Fruit fly (Drosophila melanogaster): Measurements from ENCODE around the gene sov.

Gene sov

DNA sequence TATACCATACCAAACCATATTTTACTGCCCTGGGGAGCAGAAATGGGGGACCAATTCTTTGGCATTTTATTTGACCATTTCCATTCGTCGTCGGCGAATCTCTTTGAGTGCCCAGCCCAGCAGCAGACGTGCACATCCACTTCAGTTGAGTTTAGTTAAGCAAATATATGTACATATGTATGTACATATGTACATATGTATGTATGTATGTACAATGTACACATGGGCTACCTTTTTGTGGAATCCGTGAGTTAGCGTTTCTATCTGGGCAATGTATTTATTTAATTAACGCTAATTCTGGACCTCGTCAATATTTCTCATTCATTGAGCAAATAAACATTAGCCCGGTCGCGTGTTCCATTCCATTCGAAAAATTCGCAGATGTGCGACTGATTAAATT, 36.2 kb upstream of the sov start (continued):
- TF ChIP-seq dm (GFP tag; optimal IDR thresholded peaks at IDR 0.05) (no peak), prd (optimal IDR thresholded peaks at IDR 0.05) (no peak), prd (GFP tag; IDR thresholded peaks at IDR 0.05) (no peak; the same call in 2 of the 3 replicates), cato (GFP tag; optimal IDR thresholded peaks at IDR 0.05; ENCODE audit: borderline replicate concordance) (no peak), CG13296 (GFP tag; optimal IDR thresholded peaks at IDR 0.05) (peak; percentile 35), Six4 (GFP tag; optimal IDR thresholded peaks at IDR 0.05) (no peak), CG10543 (GFP tag; optimal IDR thresholded peaks at IDR 0.05) (peak; percentile 45), Fer2 (tag; optimal IDR thresholded peaks at IDR 0.05) (no peak), gsb (GFP tag; IDR thresholded peaks at IDR 0.05) (no peak), Mad (GFP tag; optimal IDR thresholded peaks at IDR 0.05) (no peak), CG9609 (GFP tag; optimal IDR thresholded peaks at IDR 0.05) (no peak), fd64A (GFP tag; optimal IDR thresholded peaks at IDR 0.05) (peak; percentile 27), CG32772 (GFP tag; IDR thresholded peaks at IDR 0.05) (no peak), CG1647 (GFP tag; optimal IDR thresholded peaks at IDR 0.05) (no peak), tup (GFP tag; optimal IDR thresholded peaks at IDR 0.05) (no peak), Ptx1 (GFP tag; IDR thresholded peaks at IDR 0.05) (no peak), CG4424 (GFP tag; optimal IDR thresholded peaks at IDR 0.05) (no peak), CG11695 (GFP tag; IDR thresholded peaks at IDR 0.05) (0 out of 3 replicates have a peak, but pooled peaks have one; percentile 30), CG13624 (GFP tag; optimal IDR thresholded peaks at IDR 0.05) (no peak), Hr78 (GFP tag; optimal IDR thresholded peaks at IDR 0.05) (no peak), sens (GFP tag) (peak; percentile 73), org-1 (GFP tag; optimal IDR thresholded peaks at IDR 0.05) (no peak), wek (GFP tag; optimal IDR thresholded peaks at IDR 0.05) (peak; percentile 20), CG1233 (GFP tag; optimal IDR thresholded peaks at IDR 0.05) (peak; percentile 47), ERR (GFP tag; optimal IDR thresholded peaks at IDR 0.05) (no peak), CG17359 (tag; optimal IDR thresholded peaks at IDR 0.05) (peak; percentile 38), slp2 (GFP tag; optimal IDR thresholded peaks at IDR 0.05) (no peak), CG31388 (GFP tag; optimal IDR thresholded peaks at IDR 0.05) (no peak), CG18599 (GFP tag; optimal IDR thresholded peaks at IDR 0.05) (peak; percentile 40), pfk (GFP tag; optimal IDR thresholded peaks at IDR 0.05) (peak; percentile 31), CG10959 (GFP tag; IDR thresholded peaks at IDR 0.05) (no peak), Usf (GFP tag; optimal IDR thresholded peaks at IDR 0.05) (no peak), gce (GFP tag; IDR thresholded peaks at IDR 0.05) (peak; percentile 61; the same call in 1 of the 3 replicates), Bdp1 (GFP tag; optimal IDR thresholded peaks at IDR 0.05) (peak; percentile 4), Sox102F (GFP tag; optimal IDR thresholded peaks at IDR 0.05) (no peak), CG11504 (tag; optimal IDR thresholded peaks at IDR 0.05) (no peak), CG31441 (GFP tag; IDR thresholded peaks at IDR 0.05) (no peak), CG2199 (GFP tag; IDR thresholded peaks at IDR 0.05) (no peak), CG31365 (tag; optimal IDR thresholded peaks at IDR 0.05) (no peak), CG7372 (GFP tag; IDR thresholded peaks at IDR 0.05) (no peak), ro (GFP tag; IDR thresholded peaks at IDR 0.05) (no peak), Hr3 (GFP tag; optimal IDR thresholded peaks at IDR 0.05) (no peak), CG2120 (GFP tag; optimal IDR thresholded peaks at IDR 0.05) (no peak), disco-r (GFP tag; optimal IDR thresholded peaks at IDR 0.05) (no peak), Dp (GFP tag; optimal IDR thresholded peaks at IDR 0.05) (no peak), CG4282 (GFP tag; optimal IDR thresholded peaks at IDR 0.05) (no peak), CG14965 (GFP tag; optimal IDR thresholded peaks at IDR 0.05; ENCODE audit: borderline replicate concordance) (no peak), repo (GFP tag; optimal IDR thresholded peaks at IDR 0.05) (no peak), Mrtf (GFP tag; IDR thresholded peaks at IDR 0.05) (0 out of 3 replicates have a peak, but pooled peaks have one; percentile 11), Dbx (GFP tag; IDR thresholded peaks at IDR 0.05) (0 out of 3 replicates have a peak, but pooled peaks have one; percentile 41), CG6175 (GFP tag; IDR thresholded peaks at IDR 0.05) (no peak), CG8359 (GFP tag; optimal IDR thresholded peaks at IDR 0.05; ENCODE audit: borderline replicate concordance) (no peak)
